Worm (Caenorhabditis elegans): Measurements from ENCODE around the gene txt-8.

txt-8 gene

ce11 chrV:18371579-18371978 lies 42.6 kb upstream of the txt-8 start, which contains the start of gene C08E8.4:
C08E8.4 (plus strand) TSS chrV:18371846.
- TF ChIP-seq ceh-18 (tag; optimal IDR thresholded peaks at IDR 0.05) = no peak
- TF ChIP-seq nhr-11 (tag; optimal IDR thresholded peaks at IDR 0.05) = no peak
- no peak for TF ChIP-seq hlh-13 (GFP tag; optimal IDR thresholded peaks at IDR 0.05)
- no peak for TF ChIP-seq madf-2 (tag; optimal IDR thresholded peaks at IDR 0.05)
- no peak for TF ChIP-seq fkh-10 (GFP tag; optimal IDR thresholded peaks at IDR 0.05)
- TF ChIP-seq C08G9.2 (tag; optimal IDR thresholded peaks at IDR 0.05) = no peak
- no peak for TF ChIP-seq npax-4 (tag; optimal IDR thresholded peaks at IDR 0.05)
- TF ChIP-seq ceh-6 (GFP tag; optimal IDR thresholded peaks at IDR 0.05) = no peak
- TF ChIP-seq ceh-48 (tag; optimal IDR thresholded peaks at IDR 0.05) = no peak
- no peak for TF ChIP-seq ceh-34 (tag; optimal IDR thresholded peaks at IDR 0.05)
- TF ChIP-seq hlh-15 (tag; optimal IDR thresholded peaks at IDR 0.05) = no peak
- no peak for TF ChIP-seq gmeb-2 (tag; optimal IDR thresholded peaks at IDR 0.05)
- no peak for TF ChIP-seq pha-4 (tag; optimal IDR thresholded peaks at IDR 0.05)

ce11 chrV:18374194-18374593 lies 40.0 kb upstream of the txt-8 start, which contains the start of gene Y51A2B.2:
Y51A2B.2 (plus strand) TSS chrV:18374494.
- TF ChIP-seq odd-2 (tag; optimal IDR thresholded peaks at IDR 0.05) (no peak), T23F11.4 (GFP tag; optimal IDR thresholded peaks at IDR 0.05) (no peak), ttx-3 (tag; optimal IDR thresholded peaks at IDR 0.05) (no peak), nfya-1 (tag; optimal IDR thresholded peaks at IDR 0.05) (no peak), K09A11.1 (tag; optimal IDR thresholded peaks at IDR 0.05; ENCODE audit: insufficient read depth) (no peak), syd-9 (tag; optimal IDR thresholded peaks at IDR 0.05) (no peak), unc-86 (tag; optimal IDR thresholded peaks at IDR 0.05) (no peak), mec-3 (tag; optimal IDR thresholded peaks at IDR 0.05; ENCODE audit: borderline replicate concordance) (no peak), tbx-7 (tag; optimal IDR thresholded peaks at IDR 0.05) (no peak), lim-6 (tag; optimal IDR thresholded peaks at IDR 0.05) (no peak), hlh-13 (GFP tag; optimal IDR thresholded peaks at IDR 0.05) (no peak), sox-2 (GFP tag; IDR thresholded peaks at IDR 0.05) (no peak)

ce11 chrV:18375551-18375950 lies 38.6 kb upstream of the txt-8 start:
- TF ChIP-seq hlh-6 (tag; optimal IDR thresholded peaks at IDR 0.05) (no peak), Y22D7AL.16 (tag; optimal IDR thresholded peaks at IDR 0.05) (no peak), pha-4 (tag; optimal IDR thresholded peaks at IDR 0.05) (no peak), npax-4 (tag; optimal IDR thresholded peaks at IDR 0.05) (no peak), ceh-34 (tag; optimal IDR thresholded peaks at IDR 0.05) (no peak), hlh-30 (tag; optimal IDR thresholded peaks at IDR 0.05; ENCODE audit: insufficient read depth) (no peak), pros-1 (tag; optimal IDR thresholded peaks at IDR 0.05) (no peak), lin-11 (tag; optimal IDR thresholded peaks at IDR 0.05) (no peak)

- TF ChIP-seq pqm-1 (tag; optimal IDR thresholded peaks at IDR 0.05) = no peak
- TF ChIP-seq T23F11.4 (GFP tag; optimal IDR thresholded peaks at IDR 0.05) = no peak
- TF ChIP-seq mec-3 (tag; optimal IDR thresholded peaks at IDR 0.05; ENCODE audit: borderline replicate concordance) = no peak
- TF ChIP-seq pat-9 (tag; optimal IDR thresholded peaks at IDR 0.05) = no peak
- no peak for TF ChIP-seq ceh-24 (tag; optimal IDR thresholded peaks at IDR 0.05)
- no peak for TF ChIP-seq tbx-7 (tag; optimal IDR thresholded peaks at IDR 0.05)
Observed at ce11 chrV:18378819-18379218, 35.3 kb upstream of the txt-8 start, which contains the start of gene Y51A2B.8. Y51A2B.8 (plus strand) TSS chrV:18379119.

ce11 chrV:18382590-18382989 lies 31.6 kb upstream of the txt-8 start, which contains the start of gene nhr-288:
nhr-288 (minus strand) TSS chrV:18382690.
- TF ChIP-seq pha-2 (tag; optimal IDR thresholded peaks at IDR 0.05) (no peak), fkh-10 (GFP tag; optimal IDR thresholded peaks at IDR 0.05) (no peak), elt-4 (tag; optimal IDR thresholded peaks at IDR 0.05) (no peak), sdc-2 (tag; optimal IDR thresholded peaks at IDR 0.05) (no peak), zip-5 (tag; optimal IDR thresholded peaks at IDR 0.05) (no peak), ztf-16 (tag; optimal IDR thresholded peaks at IDR 0.05) (no peak), tbx-7 (tag; optimal IDR thresholded peaks at IDR 0.05) (no peak), ceh-2 (tag; optimal IDR thresholded peaks at IDR 0.05) (no peak), hlh-6 (tag; optimal IDR thresholded peaks at IDR 0.05) (no peak), hlh-8 (tag; optimal IDR thresholded peaks at IDR 0.05) (no peak), C08G9.2 (tag; optimal IDR thresholded peaks at IDR 0.05) (no peak), fkh-6 (tag; optimal IDR thresholded peaks at IDR 0.05) (no peak), ceh-18 (tag; optimal IDR thresholded peaks at IDR 0.05) (no peak), dve-1 (tag; optimal IDR thresholded peaks at IDR 0.05) (no peak), che-1 (tag; optimal IDR thresholded peaks at IDR 0.05) (no peak), nhr-11 (tag; optimal IDR thresholded peaks at IDR 0.05) (no peak), hlh-15 (tag; optimal IDR thresholded peaks at IDR 0.05) (no peak)

Measured in whole organism, late embryonic.